Fruit fly (Drosophila melanogaster): ENCODE results near the gene CG14322.

The CG14322 gene

dm6 chr3R:17699891-17700487 is 52.5 kb downstream of the CG14322 start (continued):
- TF ChIP-seq gsb (GFP tag; IDR thresholded peaks at IDR 0.05) (no peak), ftz-f1 (GFP tag; optimal IDR thresholded peaks at IDR 0.05) (peak; percentile 50), Dip3 (GFP tag; optimal IDR thresholded peaks at IDR 0.05) (no peak), org-1 (GFP tag; optimal IDR thresholded peaks at IDR 0.05) (no peak), Hr78 (GFP tag; optimal IDR thresholded peaks at IDR 0.05) (no peak), nom (GFP tag; optimal IDR thresholded peaks at IDR 0.05) (no peak), CG6175 (GFP tag; IDR thresholded peaks at IDR 0.05) (peak; percentile 62; the same call in 1 of the 3 replicates), HLH54F (GFP tag; optimal IDR thresholded peaks at IDR 0.05) (no peak), Myb (GFP tag; optimal IDR thresholded peaks at IDR 0.05) (no peak), CG8089 (GFP tag; optimal IDR thresholded peaks at IDR 0.05) (no peak), YL-1 (GFP tag; optimal IDR thresholded peaks at IDR 0.05) (no peak), emc (GFP tag; optimal IDR thresholded peaks at IDR 0.05) (no peak), Six4 (GFP tag; optimal IDR thresholded peaks at IDR 0.05) (no peak), amos (GFP tag; IDR thresholded peaks at IDR 0.05; ENCODE audit: partially characterized antibody) (peak; percentile 21; the same call in 1 of the 2 replicates), CG8944 (GFP tag; optimal IDR thresholded peaks at IDR 0.05) (no peak), CG17829 (tag; optimal IDR thresholded peaks at IDR 0.05) (no peak), CG3838 (GFP tag; optimal IDR thresholded peaks at IDR 0.05) (no peak), CG17328 (GFP tag; IDR thresholded peaks at IDR 0.05) (no peak), pb (GFP tag; optimal IDR thresholded peaks at IDR 0.05) (no peak), CG10462 (GFP tag; optimal IDR thresholded peaks at IDR 0.05) (no peak), seq (GFP tag; IDR thresholded peaks at IDR 0.05) (no peak), Dref (GFP tag; IDR thresholded peaks at IDR 0.05) (0 out of 2 replicates have a peak, but pooled peaks have one; percentile 34), ro (GFP tag; IDR thresholded peaks at IDR 0.05) (no peak), CG13624 (GFP tag; optimal IDR thresholded peaks at IDR 0.05) (no peak), CG8281 (tag; optimal IDR thresholded peaks at IDR 0.05) (no peak), CG5180 (GFP tag; optimal IDR thresholded peaks at IDR 0.05) (peak; percentile 78), CG7372 (GFP tag; IDR thresholded peaks at IDR 0.05) (no peak), chm (GFP tag; IDR thresholded peaks at IDR 0.05) (peak; percentile 85; the same call in 1 of the 2 replicates), ERR (GFP tag; optimal IDR thresholded peaks at IDR 0.05) (peak; percentile 34), CG11723 (GFP tag; optimal IDR thresholded peaks at IDR 0.05) (no peak), Poxn (GFP tag; IDR thresholded peaks at IDR 0.05) (no peak), Deaf1 (tag; optimal IDR thresholded peaks at IDR 0.05) (no peak), CG6683 (GFP tag; optimal IDR thresholded peaks at IDR 0.05) (no peak), phol (tag; optimal IDR thresholded peaks at IDR 0.05) (no peak), CG9932 (GFP tag; IDR thresholded peaks at IDR 0.05) (no peak), CG32532 (GFP tag; IDR thresholded peaks at IDR 0.05) (no peak), Max (GFP tag; optimal IDR thresholded peaks at IDR 0.05) (no peak), psq (GFP tag; optimal IDR thresholded peaks at IDR 0.05) (no peak), sqz (GFP tag; optimal IDR thresholded peaks at IDR 0.05) (no peak), CG13123 (GFP tag; optimal IDR thresholded peaks at IDR 0.05) (no peak), HLH4C (GFP tag; IDR thresholded peaks at IDR 0.05; ENCODE audit: partially characterized antibody) (0 out of 3 replicates have a peak, but pooled peaks have one; percentile 10), CG34422 (GFP tag; IDR thresholded peaks at IDR 0.05) (no peak), exex (tag; optimal IDR thresholded peaks at IDR 0.05) (no peak), ems (GFP tag; optimal IDR thresholded peaks at IDR 0.05) (no peak), CG4360 (GFP tag; IDR thresholded peaks at IDR 0.05) (peak; percentile 74; the same call in 1 of the 2 replicates), Lhr (GFP tag; optimal IDR thresholded peaks at IDR 0.05) (no peak), chinmo (GFP tag; IDR thresholded peaks at IDR 0.05; ENCODE audit: partially characterized antibody) (peak; percentile 84), nerfin-2 (GFP tag; IDR thresholded peaks at IDR 0.05; ENCODE audit: partially characterized antibody) (no peak), eve (GFP tag; optimal IDR thresholded peaks at IDR 0.05) (no peak), CG6272 (GFP tag; IDR thresholded peaks at IDR 0.05) (no peak), nmo (GFP tag; optimal IDR thresholded peaks at IDR 0.05) (no peak)
